Fruit fly (Drosophila melanogaster): Measurements from ENCODE around the gene SkpD.

- TF ChIP-seq EcR (GFP tag; optimal IDR thresholded peaks at IDR 0.05): no peak
- TF ChIP-seq fd96Ca (GFP tag; IDR thresholded peaks at IDR 0.05): no peak
- TF ChIP-seq Ets98B (GFP tag; IDR thresholded peaks at IDR 0.05): no peak
- no peak for TF ChIP-seq rn (GFP tag; IDR thresholded peaks at IDR 0.05)
- no peak for TF ChIP-seq CG32121 (GFP tag; IDR thresholded peaks at IDR 0.05)
Observed at dm6 chrX:19781861-19782260, 30.7 kb upstream of the SkpD start.
